Fruit fly (Drosophila melanogaster) whole organism, pupa: Measurements from ENCODE around the gene CG2865.

Source experiments
- CG10348 ChIP-seq: fragments of 200-800 bp; sonication (Bioruptor generic); IDR thresholded peaks from 2 replicates; pipeline ENCODE4 v1.3.6; 2022; ENCODE audit warnings: missing biosample characterization, missing genetic modification characterization
- CG12605 ChIP-seq: fragments of 200-800 bp; sonication (Bioruptor generic); IDR thresholded peaks from 2 replicates; pipeline ENCODE4 v1.3.6; 2022; ENCODE audit warnings: missing biosample characterization, missing genetic modification characterization
- CG13204 ChIP-seq: fragments of 200-800 bp; sonication (Bioruptor generic); optimal IDR thresholded peaks from 2 replicates; lab custom pipeline; 2018; ENCODE audit warnings: missing biosample characterization, mild to moderate bottlenecking, missing genetic modification characterization, moderate library complexity
- CG14655 ChIP-seq: fragments of 200-800 bp; sonication (Bioruptor generic); optimal IDR thresholded peaks from 3 replicates; lab custom pipeline; 2017; ENCODE audit warnings: mild to moderate bottlenecking, missing biosample characterization, missing genetic modification reagents, missing genetic modification characterization
- CG15710 ChIP-seq: fragments of 200-800 bp; sonication (Bioruptor generic); optimal IDR thresholded peaks from 2 replicates; lab custom pipeline; 2018; ENCODE audit warnings: missing biosample characterization, mild to moderate bottlenecking, missing genetic modification characterization, moderate library complexity
- CG17806 ChIP-seq: fragments of 200-800 bp; sonication (Bioruptor generic); optimal IDR thresholded peaks from 2 replicates; lab custom pipeline; 2018; ENCODE audit warnings: missing biosample characterization, mild to moderate bottlenecking, missing genetic modification characterization, moderate library complexity
- CG32121 ChIP-seq: fragments of 200-800 bp; sonication (Bioruptor generic); IDR thresholded peaks from 2 replicates; pipeline ENCODE4 v1.3.6; 2022; ENCODE audit warnings: missing biosample characterization, missing genetic modification characterization
- CG34367 ChIP-seq: fragments of 200-800 bp; sonication (Bioruptor generic); optimal IDR thresholded peaks from 2 replicates; lab custom pipeline; 2018; ENCODE audit warnings: missing biosample characterization, mild to moderate bottlenecking, missing genetic modification characterization
- CG4496 ChIP-seq: fragments of 200-800 bp; sonication (Bioruptor generic); IDR thresholded peaks from 3 replicates; pipeline ENCODE4 v1.3.6; 2022; ENCODE audit warnings: missing biosample characterization, missing genetic modification characterization
- CG8159 ChIP-seq: fragments of 200-800 bp; sonication (Bioruptor generic); optimal IDR thresholded peaks from 3 replicates; lab custom pipeline; 2018; ENCODE audit warnings: missing biosample characterization, mild to moderate bottlenecking, missing genetic modification characterization, moderate library complexity
- CG8301 ChIP-seq: fragments of 200-800 bp; sonication (Bioruptor generic); optimal IDR thresholded peaks from 2 replicates; lab custom pipeline; 2018; ENCODE audit warnings: missing biosample characterization, mild to moderate bottlenecking, missing genetic modification characterization
- CG9948 ChIP-seq: fragments of 200-800 bp; sonication (Bioruptor generic); optimal IDR thresholded peaks from 2 replicates; lab custom pipeline; 2018; ENCODE audit warnings: missing biosample characterization, mild to moderate bottlenecking, missing genetic modification characterization, moderate library complexity
- D1 ChIP-seq: fragments of 200-800 bp; sonication (Bioruptor generic); optimal IDR thresholded peaks from 2 replicates; lab custom pipeline; 2018; ENCODE audit warnings: missing biosample characterization, mild to moderate bottlenecking, missing genetic modification characterization, moderate library complexity
- EcR ChIP-seq: fragments of 200-800 bp; sonication (Bioruptor generic); optimal IDR thresholded peaks from 3 replicates; lab custom pipeline; 2019; ENCODE audit warnings: missing biosample characterization, missing genetic modification characterization, mild to moderate bottlenecking, moderate library complexity, missing genetic modification reagents
- Ets98B ChIP-seq: fragments of 200-800 bp; sonication (Bioruptor generic); IDR thresholded peaks from 2 replicates; pipeline ENCODE4 v1.3.6; 2022; ENCODE audit warnings: missing biosample characterization, missing genetic modification characterization
- Pif1A ChIP-seq: fragments of 200-800 bp; sonication (Bioruptor generic); optimal IDR thresholded peaks from 3 replicates; lab custom pipeline; 2016; ENCODE audit warnings: missing biosample characterization, missing genetic modification characterization
- Pif1B ChIP-seq: fragments of 200-800 bp; sonication (Bioruptor generic); optimal IDR thresholded peaks from 3 replicates; lab custom pipeline; 2016; ENCODE audit warnings: missing biosample characterization, missing genetic modification characterization
- Snoo ChIP-seq: fragments of 200-800 bp; sonication (Bioruptor generic); optimal IDR thresholded peaks from 3 replicates; lab custom pipeline; 2017; ENCODE audit warnings: missing biosample characterization, mild to moderate bottlenecking, missing genetic modification characterization, inconsistent platforms
- fd96Ca ChIP-seq: fragments of 200-800 bp; sonication (Bioruptor generic); IDR thresholded peaks from 3 replicates; pipeline ENCODE4 v1.3.6; 2022; ENCODE audit warnings: missing biosample characterization, missing genetic modification characterization
- gl ChIP-seq: fragments of 200-800 bp; sonication (Bioruptor generic); optimal IDR thresholded peaks from 2 replicates; lab custom pipeline; 2018; ENCODE audit warnings: missing biosample characterization, mild to moderate bottlenecking, missing genetic modification characterization
- rn ChIP-seq: fragments of 200-800 bp; sonication (Bioruptor generic); IDR thresholded peaks from 2 replicates; pipeline ENCODE4 v1.3.6; 2022; ENCODE audit warnings: missing biosample characterization, missing genetic modification characterization

CG2865 gene

DNA sequence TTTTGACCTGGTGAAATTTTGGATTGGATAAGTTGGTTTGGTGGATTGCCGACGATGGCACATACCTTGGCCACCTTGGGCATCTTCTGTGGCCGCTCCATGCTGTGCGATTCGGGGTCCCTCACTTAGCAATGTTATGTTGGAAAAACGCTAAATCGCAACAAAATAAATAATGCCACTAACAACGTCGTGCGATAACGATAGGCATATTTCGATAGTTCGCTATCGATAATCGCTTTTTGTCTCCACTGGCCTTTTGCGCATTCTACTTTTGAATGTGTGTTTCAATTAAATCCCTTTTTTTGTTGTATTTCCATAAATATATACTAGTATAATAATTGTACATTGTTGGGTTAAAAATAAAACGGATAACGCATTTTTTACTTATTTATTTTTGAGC is 43.4 kb downstream of the CG2865 start, which contains the start of gene crn:
Gene crn (minus strand): TSS at position 221 of the 400 bp plus-strand sequence.
- no peak for TF ChIP-seq fd96Ca
- no peak for TF ChIP-seq D1 (tag; lab: Kevin White, UChicago)
- TF ChIP-seq CG14655 (GFP tag; lab: Kevin White, UChicago), result no peak
- TF ChIP-seq CG12605 (GFP tag; lab: Robert Waterston, UW), result no peak
- no peak for TF ChIP-seq CG13204
- no peak for TF ChIP-seq CG8301 (tag; lab: Kevin White, UChicago)
- no peak for TF ChIP-seq EcR
- no peak for TF ChIP-seq CG34367 (tag; lab: Kevin White, UChicago)
- no peak for TF ChIP-seq CG10348 (GFP tag; lab: Robert Waterston, UW)
- TF ChIP-seq gl, result no peak
- TF ChIP-seq Snoo, result no peak
- TF ChIP-seq CG15710 (tag; lab: Kevin White, UChicago), result no peak
- no peak for TF ChIP-seq Ets98B (GFP tag; lab: Robert Waterston, UW)
- TF ChIP-seq rn (GFP tag; lab: Robert Waterston, UW), result no peak
- no peak for TF ChIP-seq CG9948 (tag; lab: Kevin White, UChicago)
- TF ChIP-seq CG32121 (GFP tag; lab: Robert Waterston, UW), result no peak
- no peak for TF ChIP-seq CG8159 (tag; lab: Kevin White, UChicago)

DNA sequence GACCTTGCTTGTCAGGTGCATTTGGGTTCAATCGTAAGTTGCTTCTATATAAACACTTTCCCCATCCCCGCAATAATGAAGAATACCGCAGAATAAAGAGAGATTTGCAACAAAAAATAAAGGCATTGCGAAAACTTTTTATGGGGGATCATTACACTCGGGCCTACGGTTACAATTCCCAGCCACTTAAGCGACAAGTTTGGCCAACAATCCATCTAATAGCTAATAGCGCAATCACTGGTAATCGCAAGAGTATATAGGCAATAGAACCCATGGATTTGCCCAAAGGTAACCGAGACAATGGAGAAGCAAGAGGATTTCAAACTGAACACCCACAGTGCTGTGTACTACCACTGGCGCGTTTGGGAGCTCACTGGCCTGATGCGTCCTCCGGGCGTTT is 47.3 kb downstream of the CG2865 start, which contains the start of gene Or2a:
Gene Or2a (plus strand): TSS at position 301 of the 400 bp plus-strand sequence.
- no peak for TF ChIP-seq CG32121 (GFP tag; lab: Robert Waterston, UW)
- TF ChIP-seq D1 (tag; lab: Kevin White, UChicago), result no peak

dm6 chrX:2244753-2245152 is 48.5 kb downstream of the CG2865 start:
- TF ChIP-seq CG17806, result no peak
- TF ChIP-seq gl, result no peak
- TF ChIP-seq CG8301 (tag; lab: Kevin White, UChicago), result no peak
- no peak for TF ChIP-seq fd96Ca
- no peak for TF ChIP-seq EcR
- no peak for TF ChIP-seq CG15710 (tag; lab: Kevin White, UChicago)
- TF ChIP-seq rn (GFP tag; lab: Robert Waterston, UW), result no peak
- TF ChIP-seq CG14655 (GFP tag; lab: Kevin White, UChicago), result no peak
- no peak for TF ChIP-seq Pif1B
- no peak for TF ChIP-seq CG12605 (GFP tag; lab: Robert Waterston, UW)
- TF ChIP-seq CG13204, result no peak
- no peak for TF ChIP-seq Ets98B (GFP tag; lab: Robert Waterston, UW)
- no peak for TF ChIP-seq CG9948 (tag; lab: Kevin White, UChicago)
- no peak for TF ChIP-seq CG10348 (GFP tag; lab: Robert Waterston, UW)
- no peak for TF ChIP-seq CG34367 (tag; lab: Kevin White, UChicago)
- no peak for TF ChIP-seq CG4496 (GFP tag; lab: Robert Waterston, UW)
- no peak for TF ChIP-seq CG32121 (GFP tag; lab: Robert Waterston, UW)
- no peak for TF ChIP-seq D1 (tag; lab: Kevin White, UChicago)
- no peak for TF ChIP-seq Snoo
- TF ChIP-seq, all 21 proteins: peak for 0

dm6 chrX:2242897-2243296 is 50.3 kb downstream of the CG2865 start:
- TF ChIP-seq CG13204 (no peak), CG32121 (GFP tag; lab: Robert Waterston, UW) (no peak), rn (GFP tag; lab: Robert Waterston, UW) (no peak), Snoo (no peak), D1 (tag; lab: Kevin White, UChicago) (no peak), CG8301 (tag; lab: Kevin White, UChicago) (no peak), CG10348 (GFP tag; lab: Robert Waterston, UW) (no peak), Pif1A (GFP tag; lab: Kevin White, UChicago) (no peak), EcR (no peak), CG9948 (tag; lab: Kevin White, UChicago) (no peak), Pif1B (no peak), CG4496 (GFP tag; lab: Robert Waterston, UW) (no peak), CG14655 (GFP tag; lab: Kevin White, UChicago) (no peak), Ets98B (GFP tag; lab: Robert Waterston, UW) (no peak), CG8159 (tag; lab: Kevin White, UChicago) (no peak), fd96Ca (no peak), CG15710 (tag; lab: Kevin White, UChicago) (no peak)

DNA sequence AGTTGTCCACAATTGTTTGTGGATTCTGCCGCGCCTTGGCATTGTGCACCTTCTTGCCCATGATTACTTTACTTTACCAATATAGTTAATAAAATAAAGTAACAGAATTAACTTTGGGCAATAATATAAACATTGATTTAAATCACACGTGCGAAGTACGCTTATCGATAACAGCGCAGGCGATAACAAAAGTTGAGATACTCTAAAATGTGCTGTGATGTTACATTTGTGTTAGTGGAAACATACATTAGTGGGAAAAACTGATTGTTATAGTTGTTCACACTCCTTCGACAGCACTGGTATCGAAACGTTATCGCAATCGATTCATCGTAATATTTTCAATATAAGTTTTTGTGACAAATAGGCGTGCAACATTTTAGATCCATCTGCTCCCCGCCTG is 51.4 kb downstream of the CG2865 start, which contains the start of gene kz:
Gene kz (minus strand): TSS at position 194 of the 400 bp plus-strand sequence.
- TF ChIP-seq CG34367 (tag; lab: Kevin White, UChicago) (no peak), gl (no peak), Ets98B (GFP tag; lab: Robert Waterston, UW) (no peak), CG32121 (GFP tag; lab: Robert Waterston, UW) (no peak), CG10348 (GFP tag; lab: Robert Waterston, UW) (no peak), rn (GFP tag; lab: Robert Waterston, UW) (no peak), Pif1B (no peak), CG4496 (GFP tag; lab: Robert Waterston, UW) (no peak), CG15710 (tag; lab: Kevin White, UChicago) (no peak), CG8159 (tag; lab: Kevin White, UChicago) (no peak), D1 (tag; lab: Kevin White, UChicago) (no peak), CG13204 (no peak), fd96Ca (no peak), CG17806 (no peak)
